Fruit fly (Drosophila melanogaster) whole organism, wandering third instar larva: ENCODE measurements around the gene S1P.
A peak's percentile ranks its signal among the peaks of the same experiment; 100 is the strongest.

Experiments
- CG9705 ChIP-seq: fragments of 200-800 bp; sonication (Bioruptor generic); optimal IDR thresholded peaks from 2 replicates; lab custom pipeline; 2018; ENCODE audit warnings: missing biosample characterization, mild to moderate bottlenecking, missing genetic modification characterization
- CrebA ChIP-seq: fragments of 200-800 bp; sonication (Bioruptor generic); optimal IDR thresholded peaks from 2 replicates; lab custom pipeline; 2016; ENCODE audit warnings: missing biosample characterization, mild to moderate bottlenecking, missing genetic modification characterization, borderline replicate concordance
- Dfd ChIP-seq: fragments of >200 bp; optimal IDR thresholded peaks from 2 replicates; lab custom pipeline; 2017; ENCODE audit warnings: missing biosample characterization, missing genetic modification characterization
- Dif ChIP-seq: fragments of 200-275, 200-300 bp; sonication (Bioruptor generic); optimal IDR thresholded peaks from 2 replicates; lab custom pipeline; 2018; ENCODE audit warnings: missing biosample characterization, missing genetic modification characterization; ENCODE audit not compliant: partially characterized antibody
- HLH106 ChIP-seq: fragments of 200-800 bp; optimal IDR thresholded peaks from 3 replicates; lab custom pipeline; 2019; ENCODE audit warnings: missing biosample characterization, mild to moderate bottlenecking, missing genetic modification characterization, moderate library complexity
- Hnf4 ChIP-seq: fragments of 200-800 bp; sonication (Bioruptor generic); optimal IDR thresholded peaks from 2 replicates; lab custom pipeline; 2016; ENCODE audit warnings: missing biosample characterization, mild to moderate bottlenecking, missing genetic modification characterization
- Hr78 ChIP-seq: fragments of >200 bp; optimal IDR thresholded peaks from 2 replicates; lab custom pipeline; 2017; ENCODE audit warnings: missing biosample characterization, missing genetic modification characterization
- Hr83 ChIP-seq: fragments of 200-300 bp; sonication (Bioruptor generic); optimal IDR thresholded peaks from 2 replicates; lab custom pipeline; 2016; ENCODE audit warnings: missing biosample characterization, mild to moderate bottlenecking, missing genetic modification characterization, moderate library complexity; ENCODE audit not compliant: poor library complexity, severe bottlenecking
- Jra ChIP-seq: sonication (Bioruptor generic); optimal IDR thresholded peaks from 2 replicates; lab custom pipeline; 2016; ENCODE audit warnings: missing biosample characterization, missing genetic modification characterization
- Mio ChIP-seq: sonication (Bioruptor generic); optimal IDR thresholded peaks from 2 replicates; lab custom pipeline; 2016; ENCODE audit warnings: missing biosample characterization, missing genetic modification characterization
- Myc ChIP-seq: fragments of >200 bp; optimal IDR thresholded peaks from 2 replicates; lab custom pipeline; 2017
- N ChIP-seq: fragments of >200 bp; optimal IDR thresholded peaks from 2 replicates; lab custom pipeline; 2018; ENCODE audit warnings: missing biosample characterization, missing external identifiers, missing genetic modification characterization
- OdsH ChIP-seq: fragments of 200-800 bp; sonication (Bioruptor generic); optimal IDR thresholded peaks from 2 replicates; lab custom pipeline; 2016; ENCODE audit warnings: missing biosample characterization, mild to moderate bottlenecking, missing genetic modification characterization
- Rel ChIP-seq, 2 experiments: fragments of 200-800 bp; sonication (Bioruptor generic) in 1 of 2; optimal IDR thresholded peaks; 2 replicates in 1 of 2; 3 replicates in 1 of 2; lab custom pipeline; 2016 to 2019; ENCODE audit warnings: mild to moderate bottlenecking in 2 of 2, missing biosample characterization in 2 of 2, missing genetic modification characterization in 2 of 2, moderate library complexity in 1 of 2
- Sp1 ChIP-seq: fragments of 200-800 bp; sonication (Bioruptor generic); optimal IDR thresholded peaks from 3 replicates; lab custom pipeline; 2019; ENCODE audit warnings: missing biosample characterization, mild to moderate bottlenecking, missing genetic modification characterization, moderate library complexity
- Vsx2 ChIP-seq: fragments of 200-300, 225-300 bp; sonication (Bioruptor generic); optimal IDR thresholded peaks from 2 replicates; lab custom pipeline; 2018; ENCODE audit warnings: missing biosample characterization, missing genetic modification characterization; ENCODE audit not compliant: partially characterized antibody
- br ChIP-seq: fragments of 200-800 bp; sonication (Bioruptor generic); optimal IDR thresholded peaks from 2 replicates; lab custom pipeline; 2016; ENCODE audit warnings: missing biosample characterization, missing genetic modification characterization
- brk ChIP-seq: fragments of 200-800 bp; sonication (Bioruptor generic); optimal IDR thresholded peaks from 2 replicates; lab custom pipeline; 2016; ENCODE audit warnings: missing biosample characterization, mild to moderate bottlenecking, missing genetic modification characterization
- dmrt93B ChIP-seq: fragments of 200-800 bp; sonication (Bioruptor generic); optimal IDR thresholded peaks from 2 replicates; lab custom pipeline; 2018; ENCODE audit warnings: missing biosample characterization, mild to moderate bottlenecking, missing genetic modification characterization
- dsf ChIP-seq: sonication (Bioruptor generic); optimal IDR thresholded peaks from 2 replicates; lab custom pipeline; 2016; ENCODE audit warnings: missing biosample characterization, missing genetic modification characterization, borderline replicate concordance
- ey ChIP-seq: fragments of 200-800 bp; sonication (Bioruptor generic); optimal IDR thresholded peaks from 2 replicates; lab custom pipeline; 2016; ENCODE audit warnings: missing biosample characterization, missing genetic modification characterization
- foxo ChIP-seq, 2 experiments: fragments of 200-800 bp; sonication (Bioruptor generic); optimal IDR thresholded peaks; 2 replicates in 1 of 2; 3 replicates in 1 of 2; lab custom pipeline; 2016 to 2017; ENCODE audit warnings: missing biosample characterization in 2 of 2, missing genetic modification characterization in 2 of 2
- fru ChIP-seq: fragments of 200-800 bp; sonication (Bioruptor generic); optimal IDR thresholded peaks from 3 replicates; lab custom pipeline; 2016; ENCODE audit warnings: missing biosample characterization, mild to moderate bottlenecking, missing genetic modification characterization
- h ChIP-seq: fragments of 200-800 bp; sonication (Bioruptor generic); optimal IDR thresholded peaks from 3 replicates; lab custom pipeline; 2016; ENCODE audit warnings: missing biosample characterization, mild to moderate bottlenecking, missing genetic modification characterization
- jim ChIP-seq: fragments of 175-275, 200-325 bp; sonication (Bioruptor generic); optimal IDR thresholded peaks from 2 replicates; lab custom pipeline; 2016; ENCODE audit warnings: missing biosample characterization, mild to moderate bottlenecking, missing genetic modification characterization
- lola ChIP-seq: fragments of >200 bp; optimal IDR thresholded peaks from 2 replicates; lab custom pipeline; 2017; ENCODE audit warnings: missing biosample characterization, missing genetic modification characterization
- pan ChIP-seq: fragments of >200 bp; optimal IDR thresholded peaks from 2 replicates; lab custom pipeline; 2017
- psq ChIP-seq: fragments of 200-800 bp; sonication (Bioruptor generic); optimal IDR thresholded peaks from 3 replicates; lab custom pipeline; 2017; ENCODE audit warnings: missing biosample characterization, mild to moderate bottlenecking, missing genetic modification characterization, moderate library complexity
- rgr ChIP-seq: fragments of 200-800 bp; sonication (Bioruptor generic); optimal IDR thresholded peaks from 3 replicates; lab custom pipeline; 2016; ENCODE audit warnings: missing biosample characterization, mild to moderate bottlenecking, missing genetic modification characterization
- sage ChIP-seq: fragments of 200-800 bp; sonication (Bioruptor generic); optimal IDR thresholded peaks from 2 replicates; lab custom pipeline; 2016; ENCODE audit warnings: missing biosample characterization, mild to moderate bottlenecking, missing genetic modification characterization
- sv ChIP-seq: fragments of 200-800 bp; sonication (Bioruptor generic); optimal IDR thresholded peaks from 3 replicates; lab custom pipeline; 2016; ENCODE audit warnings: missing biosample characterization, missing genetic modification characterization
- tai ChIP-seq: sonication (Bioruptor generic); optimal IDR thresholded peaks from 2 replicates; lab custom pipeline; 2016; ENCODE audit warnings: missing biosample characterization, missing genetic modification characterization
- usp ChIP-seq: fragments of >200 bp; optimal IDR thresholded peaks from 2 replicates; lab custom pipeline; 2017; ENCODE audit warnings: missing biosample characterization, missing genetic modification characterization
- woc ChIP-seq: sonication (Bioruptor generic); optimal IDR thresholded peaks from 2 replicates; lab custom pipeline; 2016; ENCODE audit warnings: missing biosample characterization, mild to moderate bottlenecking, missing genetic modification characterization

S1P gene

dm6 chr3L:21617354-21617753 lies at the start of gene S1P, which contains the start of gene CG11307:
Gene S1P, minus strand, starts transcription at chr3L:21617376.
Gene CG11307, plus strand, starts transcription at chr3L:21617623.
- no peak for TF ChIP-seq sv (GFP tag; lab: Kevin White, UChicago)
- TF ChIP-seq tai (GFP tag; lab: Kevin White, UChicago): peak; percentile 12

dm6 chr3L:21666880-21667279 lies 49.7 kb upstream of the S1P start, which contains the start of gene Cpr78E:
Gene Cpr78E, minus strand, starts transcription at chr3L:21666980.
- TF ChIP-seq brk (GFP tag; lab: Kevin White, UChicago) (no peak), sage (GFP tag; lab: Kevin White, UChicago) (no peak), Hr83 (GFP tag; lab: Kevin White, UChicago) (no peak), N (no peak), rgr (GFP tag; lab: Kevin White, UChicago) (no peak), Dfd (GFP tag; lab: Kevin White, UChicago) (no peak), jim (GFP tag; lab: Kevin White, UChicago) (no peak), Sp1 (GFP tag; lab: Kevin White, UChicago) (no peak), tai (GFP tag; lab: Kevin White, UChicago) (no peak), sv (GFP tag; lab: Kevin White, UChicago) (no peak), ey (GFP tag; lab: Kevin White, UChicago) (no peak)

- TF ChIP-seq CG9705 (GFP tag; lab: Kevin White, UChicago) (peak; percentile 36), tai (GFP tag; lab: Kevin White, UChicago) (peak; percentile 57), dsf (GFP tag; lab: Kevin White, UChicago) (no peak), Hr83 (GFP tag; lab: Kevin White, UChicago) (peak; percentile 72), CrebA (GFP tag; lab: Kevin White, UChicago) (no peak), usp (GFP tag; lab: Kevin White, UChicago) (no peak), dmrt93B (GFP tag; lab: Kevin White, UChicago) (peak; percentile 30), HLH106 (peak; percentile 57), lola (GFP tag; lab: Kevin White, UChicago) (no peak), sage (GFP tag; lab: Kevin White, UChicago) (no peak), foxo (GFP tag; optimal IDR thresholded peaks at IDR 0.05; lab: Kevin White, UChicago) (peak in 1 of 2 experiments; percentile 71), fru (peak; percentile 48), Sp1 (GFP tag; lab: Kevin White, UChicago) (no peak), rgr (GFP tag; lab: Kevin White, UChicago) (no peak), Jra (GFP tag; lab: Kevin White, UChicago) (no peak), Myc (lab: Kevin White, UChicago) (peak; percentile 93), Hr78 (GFP tag; lab: Kevin White, UChicago) (no peak), psq (GFP tag; lab: Kevin White, UChicago) (peak; percentile 39), Dfd (GFP tag; lab: Kevin White, UChicago) (no peak), br (GFP tag; lab: Kevin White, UChicago) (peak; percentile 68), sv (GFP tag; lab: Kevin White, UChicago) (peak; percentile 57), Vsx2 (no peak), ey (GFP tag; lab: Kevin White, UChicago) (peak; percentile 50), OdsH (peak; percentile 48), Dif (GFP tag; lab: Kevin White, UChicago) (no peak), Rel (GFP tag; optimal IDR thresholded peaks at IDR 0.05; lab: Kevin White, UChicago) (no peak), Rel (tag; optimal IDR thresholded peaks at IDR 0.05; lab: Kevin White, UChicago) (no peak), h (GFP tag; lab: Kevin White, UChicago) (peak; percentile 55), Mio (GFP tag; lab: Kevin White, UChicago) (no peak), woc (GFP tag; lab: Kevin White, UChicago) (no peak), Hnf4 (GFP tag; lab: Kevin White, UChicago) (peak; percentile 69), pan (lab: Kevin White, UChicago) (no peak), jim (GFP tag; lab: Kevin White, UChicago) (no peak)
These were observed 35.6 kb upstream of the S1P start for dm6 chr3L:21652768-21653167.

- TF ChIP-seq h (GFP tag; lab: Kevin White, UChicago): no peak
- no peak for TF ChIP-seq usp (GFP tag; lab: Kevin White, UChicago)
- TF ChIP-seq woc (GFP tag; lab: Kevin White, UChicago): no peak
These were observed 34.9 kb upstream of the S1P start for dm6 chr3L:21652124-21652523.
